Worm (Caenorhabditis elegans) whole organism, late embryonic: ENCODE data around the gene srxa-9.

Experiments used
- F13H6.1 ChIP-seq: sonication (generic microtip); optimal IDR thresholded peaks from 2 replicates; lab custom pipeline; 2016; ENCODE audit warnings: missing genetic modification characterization, missing compliant biosample characterization
- Y22D7AL.16 ChIP-seq: sonication (generic microtip); optimal IDR thresholded peaks from 2 replicates; lab custom pipeline; 2016; ENCODE audit warnings: missing genetic modification characterization, missing compliant biosample characterization
- ceh-19 ChIP-seq: fragments of 200-800 bp; sonication (Bioruptor generic); optimal IDR thresholded peaks from 2 replicates; lab custom pipeline; 2018; ENCODE audit warnings: mild to moderate bottlenecking, missing genetic modification characterization, missing compliant biosample characterization
- ceh-2 ChIP-seq: sonication (generic microtip); optimal IDR thresholded peaks from 2 replicates; lab custom pipeline; 2016; ENCODE audit warnings: missing genotype, missing genetic modification characterization, missing compliant biosample characterization
- ceh-22 ChIP-seq: sonication (generic microtip); optimal IDR thresholded peaks from 2 replicates; lab custom pipeline; 2017; ENCODE audit warnings: missing biosample characterization, missing genetic modification characterization
- ceh-45 ChIP-seq: fragments of 200-800 bp; sonication (Bioruptor generic); IDR thresholded peaks from 2 replicates; pipeline ENCODE4 v1.3.6; 2022; ENCODE audit warnings: missing genetic modification reagents, missing genetic modification characterization, missing compliant biosample characterization
- dmd-4 ChIP-seq: sonication (generic microtip); optimal IDR thresholded peaks from 2 replicates; lab custom pipeline; 2016; ENCODE audit warnings: borderline replicate concordance, missing genetic modification characterization, missing compliant biosample characterization
- elt-2 ChIP-seq: sonication (generic microtip); optimal IDR thresholded peaks from 2 replicates; lab custom pipeline; 2016; ENCODE audit warnings: missing genetic modification reagents, missing genetic modification characterization, missing compliant biosample characterization
- elt-4 ChIP-seq: sonication (generic microtip); optimal IDR thresholded peaks from 2 replicates; lab custom pipeline; 2016; ENCODE audit warnings: missing genetic modification characterization, missing compliant biosample characterization
- eyg-1 ChIP-seq: sonication (generic microtip); optimal IDR thresholded peaks from 2 replicates; lab custom pipeline; 2016; ENCODE audit warnings: missing genotype, missing genetic modification characterization, missing compliant biosample characterization
- fax-1 ChIP-seq: sonication (generic microtip); optimal IDR thresholded peaks from 2 replicates; lab custom pipeline; 2016; ENCODE audit warnings: missing genotype, missing genetic modification characterization, missing compliant biosample characterization
- fkh-10 ChIP-seq: fragments of 150-350 bp; optimal IDR thresholded peaks from 2 replicates; lab custom pipeline; 2014; ENCODE audit warnings: missing biosample characterization, missing genetic modification reagents, missing genetic modification characterization
- gmeb-2 ChIP-seq: sonication (generic microtip); optimal IDR thresholded peaks from 2 replicates; lab custom pipeline; 2016; ENCODE audit warnings: missing genetic modification characterization, inconsistent platforms, missing compliant biosample characterization
- hlh-15 ChIP-seq: sonication (generic microtip); optimal IDR thresholded peaks from 2 replicates; lab custom pipeline; 2016; ENCODE audit warnings: missing genetic modification characterization, missing compliant biosample characterization
- hlh-30 ChIP-seq: sonication (generic microtip); optimal IDR thresholded peaks from 2 replicates; lab custom pipeline; 2017; ENCODE audit warnings: antibody characterized with exemption, missing genetic modification characterization, missing compliant biosample characterization; ENCODE audit not compliant: insufficient read depth
- hlh-8 ChIP-seq: sonication (generic microtip); optimal IDR thresholded peaks from 2 replicates; lab custom pipeline; 2016; ENCODE audit warnings: missing genotype, missing genetic modification characterization, missing compliant biosample characterization
- mec-3 ChIP-seq: sonication (generic microtip); optimal IDR thresholded peaks from 2 replicates; lab custom pipeline; 2016; ENCODE audit warnings: borderline replicate concordance, missing genetic modification characterization, missing compliant biosample characterization
- nfya-1 ChIP-seq: sonication (generic microtip); optimal IDR thresholded peaks from 2 replicates; lab custom pipeline; 2017; ENCODE audit warnings: missing genetic modification characterization, mild to moderate bottlenecking, missing compliant biosample characterization, antibody characterized with exemption, moderate library complexity
- odd-2 ChIP-seq: sonication (generic microtip); optimal IDR thresholded peaks from 2 replicates; lab custom pipeline; 2017; ENCODE audit warnings: antibody characterized with exemption, mild to moderate bottlenecking, missing genetic modification characterization, missing compliant biosample characterization
- pag-3 ChIP-seq: sonication (generic microtip); optimal IDR thresholded peaks from 2 replicates; lab custom pipeline; 2016; ENCODE audit warnings: missing compliant biosample characterization, missing genetic modification characterization, borderline replicate concordance
- pax-1 ChIP-seq: fragments of 150-350 bp; optimal IDR thresholded peaks from 2 replicates; lab custom pipeline; 2014; ENCODE audit warnings: missing biosample characterization, missing genetic modification characterization
- pha-2 ChIP-seq: sonication (generic microtip); optimal IDR thresholded peaks from 2 replicates; lab custom pipeline; 2017; ENCODE audit warnings: mild to moderate bottlenecking, missing genetic modification characterization, missing compliant biosample characterization
- pros-1 ChIP-seq: fragments of 150-350 bp; optimal IDR thresholded peaks from 2 replicates; lab custom pipeline; 2014; ENCODE audit warnings: missing biosample characterization, missing genetic modification reagents, missing genetic modification characterization
- ref-2 ChIP-seq: sonication (generic microtip); optimal IDR thresholded peaks from 2 replicates; lab custom pipeline; 2016; ENCODE audit warnings: missing genetic modification characterization, missing compliant biosample characterization
- sdc-2 ChIP-seq: sonication (generic microtip); optimal IDR thresholded peaks from 2 replicates; lab custom pipeline; 2016; ENCODE audit warnings: missing genotype, missing genetic modification characterization, missing compliant biosample characterization
- syd-9 ChIP-seq: sonication (generic microtip); optimal IDR thresholded peaks from 2 replicates; lab custom pipeline; 2016; ENCODE audit warnings: mild to moderate bottlenecking, missing genetic modification characterization, moderate library complexity, missing compliant biosample characterization
- tbx-2 ChIP-seq: sonication (generic microtip); optimal IDR thresholded peaks from 2 replicates; lab custom pipeline; 2016; ENCODE audit warnings: missing genetic modification characterization, missing compliant biosample characterization
- unc-3 ChIP-seq, 2 experiments: fragments of 200-800 bp in 1 of 2; sonication (Bioruptor generic) in 1 of 2; sonication (generic microtip) in 1 of 2; conservative IDR thresholded peaks in 1 of 2; optimal IDR thresholded peaks in 1 of 2; 2 replicates each; pipeline versions ENCODE4 v1.3.6 to Lab custom; 2016 to 2022; ENCODE audit warnings: missing compliant biosample characterization in 2 of 2, missing genetic modification characterization in 2 of 2, missing genetic modification reagents in 1 of 2
- unc-86 ChIP-seq: sonication (generic microtip); optimal IDR thresholded peaks from 2 replicates; lab custom pipeline; 2016; ENCODE audit warnings: missing genetic modification characterization, missing compliant biosample characterization
- zip-5 ChIP-seq: sonication (generic microtip); optimal IDR thresholded peaks from 2 replicates; lab custom pipeline; 2016; ENCODE audit warnings: missing genetic modification characterization, missing compliant biosample characterization
- ztf-16 ChIP-seq: sonication (generic microtip); optimal IDR thresholded peaks from 2 replicates; lab custom pipeline; 2017; ENCODE audit warnings: missing genetic modification characterization, missing compliant biosample characterization

Gene srxa-9

DNA sequence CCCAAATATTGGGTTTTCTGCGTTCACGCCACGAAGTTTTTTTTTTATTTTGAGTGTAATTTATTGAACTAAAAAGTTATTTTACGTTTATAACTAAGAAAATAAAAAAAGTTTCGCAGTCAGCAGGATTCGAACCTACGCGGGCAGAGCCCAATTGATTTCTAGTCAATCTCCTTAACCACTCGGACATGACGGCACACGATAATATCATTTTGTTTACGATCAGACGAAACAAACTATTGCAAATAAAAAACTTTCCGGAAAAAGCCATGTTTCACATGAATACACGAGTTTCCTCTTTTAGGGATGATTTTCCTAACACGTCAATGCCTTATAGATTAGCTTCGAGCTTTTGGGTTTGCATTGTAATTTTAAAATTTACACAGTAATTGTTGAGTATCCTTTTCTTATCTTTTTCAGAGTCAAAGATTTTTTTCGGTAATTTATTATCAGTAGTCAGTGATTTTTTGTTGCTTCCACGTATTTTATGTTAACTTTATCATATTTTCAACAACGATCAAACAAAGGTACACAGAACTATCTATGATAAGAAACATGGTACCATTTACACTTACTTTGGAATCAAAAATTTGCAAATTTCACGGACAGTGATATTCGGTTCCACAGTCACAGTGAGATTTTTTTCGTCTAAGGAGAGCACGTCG lies 23.2 kb downstream of the srxa-9 start:
- TF ChIP-seq elt-4 (tag; lab: Kevin White, UChicago), result no peak
- TF ChIP-seq Y22D7AL.16 (tag; lab: Kevin White, UChicago), result no peak
- TF ChIP-seq elt-2 (tag; lab: Kevin White, UChicago), result peak; percentile 4

DNA sequence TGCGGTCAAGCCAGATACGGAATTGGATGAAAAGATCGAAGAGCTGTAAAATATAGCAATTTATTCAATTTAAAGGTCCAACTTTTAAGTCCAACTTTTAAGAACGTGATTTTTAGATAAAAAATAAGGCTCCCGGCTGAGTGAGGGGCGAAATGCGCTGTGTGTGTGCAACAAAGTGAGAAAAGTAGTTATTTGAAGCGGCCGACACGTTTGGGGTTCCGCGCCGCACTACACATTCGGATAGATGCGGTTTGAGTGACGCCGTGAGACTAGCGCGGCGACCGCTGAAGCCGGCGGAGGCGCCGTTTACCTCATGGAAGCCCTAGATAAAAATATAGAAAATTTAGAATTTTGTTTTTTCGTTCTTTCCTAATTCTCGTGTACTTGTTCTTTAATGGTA lies 24.0 kb downstream of the srxa-9 start:
- TF ChIP-seq fax-1, result no peak
- no peak for TF ChIP-seq unc-3 (GFP tag; conservative IDR thresholded peaks at IDR 0.05; lab: Robert Waterston, UW)
- TF ChIP-seq unc-3 (tag; optimal IDR thresholded peaks at IDR 0.05; lab: Kevin White, UChicago), result no peak
- no peak for TF ChIP-seq ztf-16 (tag; lab: Kevin White, UChicago)
- TF ChIP-seq unc-86, result no peak
- no peak for TF ChIP-seq pax-1 (tag; lab: Kevin White, UChicago)
- no peak for TF ChIP-seq fkh-10 (GFP tag; lab: Kevin White, UChicago)
- TF ChIP-seq ceh-2 (tag; lab: Kevin White, UChicago), result no peak
- no peak for TF ChIP-seq ceh-45 (GFP tag; lab: Robert Waterston, UW)
- TF ChIP-seq, all 69 proteins: peak for 0

DNA sequence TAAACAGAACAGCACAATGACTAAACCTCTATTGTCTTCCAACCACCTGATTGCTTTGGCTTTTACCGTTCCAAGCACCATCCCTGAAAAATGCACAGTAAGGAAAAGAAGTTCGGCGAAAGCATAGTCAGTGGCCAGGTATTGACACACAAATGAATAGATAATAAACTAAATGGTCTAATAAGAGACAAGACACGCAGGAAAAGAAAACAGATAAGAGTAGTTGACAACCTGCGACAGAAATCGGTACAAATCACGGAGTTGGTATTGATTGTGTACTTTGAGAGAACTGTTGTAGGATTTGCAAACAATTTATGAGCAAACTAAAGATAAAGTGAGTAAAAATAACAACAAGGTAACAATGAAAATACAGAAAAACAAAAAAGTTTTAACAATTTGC lies 24.6 kb downstream of the srxa-9 start, which contains the start of gene Y7A5A.1:
TSS of gene Y7A5A.1 (minus strand) at position 83 of the 400 bp plus-strand sequence.
- no peak for TF ChIP-seq odd-2 (tag; lab: Kevin White, UChicago)
- TF ChIP-seq pax-1 (tag; lab: Kevin White, UChicago), result no peak
- TF ChIP-seq zip-5 (tag; lab: Kevin White, UChicago), result no peak
- no peak for TF ChIP-seq Y22D7AL.16 (tag; lab: Kevin White, UChicago)
- no peak for TF ChIP-seq ceh-19 (GFP tag; lab: Kevin White, UChicago)
- TF ChIP-seq gmeb-2 (tag; lab: Kevin White, UChicago), result no peak
- no peak for TF ChIP-seq pha-2 (tag; lab: Kevin White, UChicago)
- TF ChIP-seq F13H6.1 (tag; lab: Kevin White, UChicago), result no peak
- TF ChIP-seq hlh-30 (tag; lab: Kevin White, UChicago), result no peak
- no peak for TF ChIP-seq mec-3 (tag; lab: Kevin White, UChicago)
- TF ChIP-seq unc-86, result no peak
- TF ChIP-seq ref-2 (tag; lab: Kevin White, UChicago), result no peak

DNA sequence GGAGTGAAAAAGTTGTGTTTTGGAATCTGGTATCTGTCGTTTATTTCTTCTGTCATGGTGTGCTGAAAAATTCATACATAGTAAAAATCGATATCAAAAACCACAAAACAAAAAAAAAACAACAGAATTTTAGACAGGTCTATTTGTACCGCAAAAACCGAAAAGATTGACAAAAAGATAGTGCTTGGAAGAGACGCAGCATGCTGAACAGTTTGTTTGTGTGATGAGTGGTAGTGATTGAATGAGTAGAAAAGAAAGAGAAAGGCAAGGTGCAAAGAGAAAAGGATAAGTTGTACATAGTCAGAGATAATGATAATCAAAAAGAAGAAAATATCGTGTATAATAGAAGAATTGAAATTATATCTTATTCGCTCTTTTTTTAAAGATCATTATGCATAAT lies 25.9 kb downstream of the srxa-9 start, which contains the start of gene Y7A5A.2:
TSS of gene Y7A5A.2 (minus strand) at position 62 of the 400 bp plus-strand sequence.
- TF ChIP-seq syd-9 (tag; lab: Kevin White, UChicago) (no peak), hlh-15 (tag; lab: Kevin White, UChicago) (no peak), pros-1 (tag; lab: Kevin White, UChicago) (no peak), sdc-2 (tag; lab: Kevin White, UChicago) (no peak), dmd-4 (tag; lab: Kevin White, UChicago) (no peak), pag-3 (tag; lab: Kevin White, UChicago) (no peak), nfya-1 (tag; lab: Kevin White, UChicago) (no peak), ceh-22 (no peak), tbx-2 (tag; lab: Kevin White, UChicago) (no peak), eyg-1 (tag; lab: Kevin White, UChicago) (no peak)

DNA sequence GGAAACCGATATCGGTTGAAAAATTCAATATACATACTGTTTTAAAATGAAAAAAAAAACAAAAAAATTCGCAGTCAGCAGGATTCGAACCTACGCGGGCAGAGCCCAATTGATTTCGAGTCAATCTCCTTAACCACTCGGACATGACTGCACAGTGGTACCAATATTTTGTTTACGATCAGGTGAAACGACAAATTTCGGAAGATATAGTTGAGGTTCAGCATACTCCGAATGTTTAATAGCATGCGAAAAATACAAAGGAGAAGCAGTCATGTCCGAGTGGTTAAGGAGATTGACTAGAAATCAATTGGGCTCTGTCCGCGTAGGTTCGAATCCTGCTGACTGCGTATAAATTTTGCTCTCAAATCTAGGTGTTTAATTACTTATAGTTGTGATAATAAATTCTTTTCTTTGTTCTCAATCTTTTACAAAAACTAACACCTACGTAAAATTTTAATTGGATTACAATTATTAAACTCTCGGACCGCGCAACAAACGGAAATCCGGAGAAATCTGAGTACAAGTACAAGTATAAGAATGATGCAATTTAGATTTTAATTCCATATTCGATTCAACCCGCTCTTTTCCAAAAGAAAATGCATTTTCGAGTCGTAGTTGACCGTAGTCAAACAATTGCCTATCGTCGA lies 26.6 kb downstream of the srxa-9 start, which contains the start of gene Y7A5A.13:
TSS of gene Y7A5A.13 (plus strand) at position 597 of the 647 bp plus-strand sequence.
- no peak for TF ChIP-seq Y22D7AL.16 (tag; lab: Kevin White, UChicago)
- TF ChIP-seq hlh-8 (tag; lab: Kevin White, UChicago), result no peak
- TF ChIP-seq unc-3 (GFP tag; conservative IDR thresholded peaks at IDR 0.05; lab: Robert Waterston, UW), result no peak
- TF ChIP-seq unc-3 (tag; optimal IDR thresholded peaks at IDR 0.05; lab: Kevin White, UChicago), result no peak
- TF ChIP-seq pag-3 (tag; lab: Kevin White, UChicago), result no peak
